Worm (Caenorhabditis elegans): ENCODE results near the gene T07E3.2.

- TF ChIP-seq him-1 (tag; optimal IDR thresholded peaks at IDR 0.05) (no peak), W03F9.2 (tag; optimal IDR thresholded peaks at IDR 0.05) (no peak), dao-5 (tag; optimal IDR thresholded peaks at IDR 0.05) (no peak)
These were observed 49.8 kb upstream of the T07E3.2 start, which contains the start of gene zak-1 for ce11 chrIII:6856709-6857108.
